Fruit fly (Drosophila melanogaster) whole organism, wandering third instar larva: ENCODE measurements around the gene Mpi.

Experiments used
- N ChIP-seq: fragments of >200 bp; optimal IDR thresholded peaks from 2 replicates; lab custom pipeline; 2018; ENCODE audit warnings: missing biosample characterization, missing external identifiers, missing genetic modification characterization
- Rel ChIP-seq, 2 experiments: fragments of 200-800 bp; sonication (Bioruptor generic) in 1 of 2; optimal IDR thresholded peaks; 2 replicates in 1 of 2; 3 replicates in 1 of 2; lab custom pipeline; 2016 to 2019; ENCODE audit warnings: mild to moderate bottlenecking in 2 of 2, missing biosample characterization in 2 of 2, missing genetic modification characterization in 2 of 2, moderate library complexity in 1 of 2
- br ChIP-seq: fragments of 200-800 bp; sonication (Bioruptor generic); optimal IDR thresholded peaks from 2 replicates; lab custom pipeline; 2016; ENCODE audit warnings: missing biosample characterization, missing genetic modification characterization
- lola ChIP-seq: fragments of >200 bp; optimal IDR thresholded peaks from 2 replicates; lab custom pipeline; 2017; ENCODE audit warnings: missing biosample characterization, missing genetic modification characterization

DNA sequence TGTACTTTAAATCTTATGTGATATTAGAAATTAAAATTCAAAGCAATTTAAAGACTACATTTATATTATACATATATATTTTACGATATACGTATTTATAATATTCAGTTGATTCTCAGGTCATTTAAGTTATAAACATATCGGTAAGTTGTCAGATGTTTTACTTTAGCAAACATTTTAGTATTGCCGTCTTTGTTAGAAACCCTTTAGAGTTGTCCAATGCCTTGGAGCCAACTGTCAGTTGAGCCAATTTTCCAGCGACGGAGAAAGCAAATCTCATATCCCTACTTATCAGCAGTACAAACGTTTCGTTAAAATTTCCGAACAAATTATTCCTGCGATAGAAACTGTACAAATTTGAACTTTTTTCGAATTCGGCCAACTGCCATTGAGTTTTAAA is 15.4 kb downstream of the Mpi start, which contains the start of gene topi:
- TF ChIP-seq Rel (GFP tag; optimal IDR thresholded peaks at IDR 0.05; lab: Kevin White, UChicago) = no peak
- no peak for TF ChIP-seq Rel (tag; optimal IDR thresholded peaks at IDR 0.05; lab: Kevin White, UChicago)
- no peak for TF ChIP-seq br (GFP tag; lab: Kevin White, UChicago)
- TF ChIP-seq N (GFP tag; lab: Kevin White, UChicago) = no peak
- no peak for TF ChIP-seq lola (GFP tag; lab: Kevin White, UChicago)
